Worm (Caenorhabditis elegans) whole organism, L4 larva: ENCODE data around the gene rpa-1.

Source experiments
- aly-2 ChIP-seq: sonication (generic microtip); optimal IDR thresholded peaks from 2 replicates; lab custom pipeline; 2018; ENCODE audit warnings: missing biosample characterization, missing genetic modification characterization
- arid-1 ChIP-seq: fragments of 200-800 bp; sonication (Bioruptor generic); conservative IDR thresholded peaks from 2 replicates; pipeline ENCODE4 v1.3.6; 2022; ENCODE audit warnings: missing genetic modification reagents, missing genetic modification characterization, missing compliant biosample characterization
- lin-13 ChIP-seq: fragments of 150-350 bp; optimal IDR thresholded peaks from 2 replicates; lab custom pipeline; 2014; ENCODE audit warnings: missing biosample characterization, missing genetic modification reagents, missing genetic modification characterization
- nhr-28 ChIP-seq: fragments of 150-350 bp; optimal IDR thresholded peaks from 2 replicates; lab custom pipeline; 2014; ENCODE audit warnings: missing biosample characterization, missing genetic modification characterization
- nhr-76 ChIP-seq: fragments of 150-350 bp; optimal IDR thresholded peaks from 2 replicates; lab custom pipeline; 2014; ENCODE audit warnings: missing biosample characterization, missing genetic modification characterization
- unc-39 ChIP-seq: sonication (generic microtip); optimal IDR thresholded peaks from 2 replicates; lab custom pipeline; 2017; ENCODE audit warnings: missing biosample characterization, missing genetic modification characterization
- zfp-3 ChIP-seq: fragments of 200-800 bp; sonication (Bioruptor generic); conservative IDR thresholded peaks from 2 replicates; pipeline ENCODE4 v1.3.6; 2022; ENCODE audit warnings: missing genetic modification reagents, missing genetic modification characterization, missing compliant biosample characterization

DNA sequence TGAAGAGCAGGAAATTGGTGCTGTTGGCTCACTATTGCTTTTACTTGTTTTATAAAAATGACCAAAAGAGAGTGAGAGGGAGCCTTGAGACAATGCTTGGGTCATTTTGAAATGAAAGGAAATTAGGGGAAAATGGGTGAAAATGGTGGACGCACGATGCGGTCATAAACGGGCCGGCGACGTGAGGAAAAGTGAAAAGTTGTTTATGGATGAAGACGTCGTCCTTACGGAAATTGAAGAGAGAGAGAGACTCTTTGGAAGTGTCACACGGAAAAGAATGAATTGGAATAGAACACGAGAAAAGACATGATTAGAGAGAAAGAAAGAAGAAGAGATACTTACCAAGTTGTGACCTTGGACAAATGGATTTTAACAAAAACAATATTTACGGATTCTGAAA is 42.9 kb upstream of the rpa-1 start:
- TF ChIP-seq unc-39 (tag; lab: Kevin White, UChicago): no peak
- TF ChIP-seq nhr-28: no peak
- TF ChIP-seq lin-13 (GFP tag; lab: Kevin White, UChicago): no peak
- TF ChIP-seq aly-2 (tag; lab: Kevin White, UChicago): no peak
- TF ChIP-seq zfp-3: no peak
- TF ChIP-seq nhr-76 (tag; lab: Kevin White, UChicago): no peak
- TF ChIP-seq arid-1: no peak
